Fruit fly (Drosophila melanogaster): ENCODE results near the gene CG34299.

CG34299 gene

DNA sequence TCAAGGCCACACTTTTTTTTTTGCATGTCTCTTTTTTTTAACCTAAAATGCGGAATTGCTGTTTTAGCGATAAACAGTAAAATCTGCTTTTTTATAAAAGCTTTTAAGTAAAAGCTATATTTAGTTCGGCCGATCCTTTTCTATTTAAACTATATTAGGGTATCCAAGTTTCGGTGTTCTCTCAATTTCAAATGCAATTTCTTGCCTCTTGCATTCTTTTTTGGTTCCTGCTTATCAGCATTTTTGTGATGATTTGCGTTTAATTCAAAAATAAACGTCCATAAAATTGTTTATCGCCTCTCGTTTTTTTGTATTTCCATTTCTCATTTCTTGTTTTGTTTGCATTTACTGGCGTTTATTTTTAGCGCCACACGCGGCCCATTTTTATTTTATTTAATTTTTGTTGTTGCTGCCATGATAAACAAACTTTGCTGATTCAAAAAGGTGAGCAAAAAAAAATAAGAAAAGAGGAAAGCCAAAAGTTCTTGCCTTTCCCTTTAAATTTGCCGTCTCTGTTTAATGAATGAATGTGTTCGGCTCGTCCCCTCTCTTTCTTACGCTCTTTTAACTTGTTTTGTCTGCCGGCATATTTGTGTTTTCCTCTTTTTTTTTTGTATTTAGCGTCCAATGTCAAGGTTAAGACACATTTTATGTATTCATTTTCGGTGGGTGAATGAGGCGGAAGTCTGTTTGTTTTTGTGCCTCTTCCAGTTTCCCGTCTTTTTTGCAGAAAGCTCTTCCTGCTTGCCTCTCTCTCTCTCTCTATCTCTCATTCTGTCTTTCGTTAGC is 32.2 kb downstream of the CG34299 start (continued):
- TF ChIP-seq CG4318 (GFP tag; optimal IDR thresholded peaks at IDR 0.05), result no peak
- no peak for TF ChIP-seq Hr4 (GFP tag; optimal IDR thresholded peaks at IDR 0.05)
- TF ChIP-seq CG3919 (GFP tag; optimal IDR thresholded peaks at IDR 0.05), result peak; percentile 18
- peak; percentile 63 for TF ChIP-seq cyc (GFP tag; optimal IDR thresholded peaks at IDR 0.05)
- TF ChIP-seq fkh (GFP tag; optimal IDR thresholded peaks at IDR 0.05), result no peak
- TF ChIP-seq Sox14 (GFP tag; optimal IDR thresholded peaks at IDR 0.05), result peak; percentile 57
- TF ChIP-seq Eip75B (GFP tag; optimal IDR thresholded peaks at IDR 0.05), result peak; percentile 39
- peak; percentile 75 for TF ChIP-seq lz (GFP tag; optimal IDR thresholded peaks at IDR 0.05)
- TF ChIP-seq CG8632 (GFP tag; optimal IDR thresholded peaks at IDR 0.05), result peak; percentile 12
- peak; percentile 66 for TF ChIP-seq Ets21C (GFP tag; optimal IDR thresholded peaks at IDR 0.05)

DNA sequence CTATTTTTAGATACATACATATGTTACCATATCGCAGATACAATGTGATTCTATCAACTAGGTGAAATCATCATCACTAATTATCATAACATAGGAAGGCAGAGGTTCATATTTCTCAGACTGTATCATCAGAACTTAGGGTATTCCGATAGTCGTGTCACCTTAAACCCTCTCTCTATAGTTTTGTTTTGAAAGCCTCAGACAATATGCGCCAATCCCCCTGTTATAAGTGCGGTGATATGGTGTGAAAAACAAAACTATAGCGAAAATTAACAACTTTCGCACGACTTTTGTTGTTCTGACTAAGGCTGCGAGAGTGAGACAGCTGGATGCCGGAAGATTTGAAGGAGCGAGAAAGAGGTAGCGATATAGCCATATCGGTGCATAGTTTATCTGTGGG is 33.1 kb downstream of the CG34299 start:
- TF ChIP-seq dsx (GFP tag; optimal IDR thresholded peaks at IDR 0.05; ENCODE audit: poor library complexity, severe bottlenecking) (peak; percentile 9), svp (GFP tag) (peak; percentile 12), vri (GFP tag; optimal IDR thresholded peaks at IDR 0.05) (no peak), eg (GFP tag; IDR thresholded peaks at IDR 0.05) (no peak), CG31627 (GFP tag; optimal IDR thresholded peaks at IDR 0.05) (no peak), OdsH (GFP tag; optimal IDR thresholded peaks at IDR 0.05) (no peak), Eip78C (GFP tag) (peak; percentile 47)

DNA sequence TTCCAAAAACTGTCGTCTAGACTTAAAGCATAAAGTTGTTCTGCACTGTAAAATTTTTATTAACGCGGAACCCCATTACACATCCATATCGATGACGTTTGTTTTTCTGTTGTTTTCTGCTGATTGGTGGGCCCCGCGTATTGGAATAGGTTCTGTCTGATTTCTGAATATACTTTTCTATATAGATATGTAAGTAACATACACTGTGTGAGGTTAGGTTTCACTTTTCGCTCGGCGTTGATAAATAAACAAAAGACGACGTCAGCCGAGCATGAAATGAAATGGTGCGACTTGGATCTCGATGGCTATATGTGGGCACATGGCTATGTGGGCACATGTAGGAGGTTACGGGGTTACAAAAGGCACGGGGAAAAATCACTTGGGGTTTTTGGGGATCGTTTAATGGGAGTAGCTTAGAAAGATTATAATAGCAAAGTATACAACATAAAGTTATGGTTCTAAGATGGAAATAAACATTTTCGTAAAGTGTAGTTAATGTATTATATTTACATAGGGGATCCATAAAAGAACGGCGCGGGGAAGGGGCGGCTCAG is 33.7 kb downstream of the CG34299 start:
- no peak for TF ChIP-seq eg (GFP tag; IDR thresholded peaks at IDR 0.05)
- no peak for TF ChIP-seq CG9139 (GFP tag; optimal IDR thresholded peaks at IDR 0.05)
- TF ChIP-seq svp (GFP tag), result peak; percentile 67
- TF ChIP-seq CG10631 (GFP tag; optimal IDR thresholded peaks at IDR 0.05), result no peak
- no peak for TF ChIP-seq CG11762 (GFP tag; optimal IDR thresholded peaks at IDR 0.05; ENCODE audit: insufficient read depth)
- TF ChIP-seq Met (GFP tag; optimal IDR thresholded peaks at IDR 0.05), result no peak
- no peak for TF ChIP-seq CG34406 (GFP tag; optimal IDR thresholded peaks at IDR 0.05)
- peak; percentile 38 for TF ChIP-seq Eip78C (GFP tag)

DNA sequence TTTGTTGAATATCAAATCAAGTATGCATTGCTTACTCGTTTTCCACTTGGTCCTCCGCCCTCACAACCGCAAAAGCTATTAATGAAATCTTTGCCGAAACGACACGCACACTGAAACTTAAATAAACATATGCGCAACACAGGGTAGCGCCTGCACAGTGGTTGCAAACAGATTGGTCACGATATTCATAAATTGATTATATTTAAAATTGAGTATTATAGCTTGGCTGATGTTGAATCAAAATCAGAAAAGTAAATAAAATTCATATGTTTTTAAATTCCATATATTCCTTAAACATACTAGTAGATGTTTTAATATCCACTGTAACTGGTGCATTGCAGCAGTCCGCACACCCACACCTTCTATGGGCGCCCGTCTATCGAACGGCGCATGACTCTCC is 34.6 kb downstream of the CG34299 start:
- TF ChIP-seq CG6276 (GFP tag; optimal IDR thresholded peaks at IDR 0.05) (peak; percentile 28), CG3032 (tag; optimal IDR thresholded peaks at IDR 0.05) (peak; percentile 65), CG6854 (GFP tag; optimal IDR thresholded peaks at IDR 0.05) (no peak), svp (GFP tag) (peak; percentile 52), dsx (GFP tag; optimal IDR thresholded peaks at IDR 0.05; ENCODE audit: poor library complexity, severe bottlenecking) (peak; percentile 32), CG7368 (GFP tag; optimal IDR thresholded peaks at IDR 0.05) (no peak), fd85E (GFP tag; optimal IDR thresholded peaks at IDR 0.05) (no peak), Met (GFP tag; optimal IDR thresholded peaks at IDR 0.05) (peak; percentile 71), CG3919 (GFP tag; optimal IDR thresholded peaks at IDR 0.05) (peak; percentile 56), eg (GFP tag; IDR thresholded peaks at IDR 0.05) (peak; percentile 86), acj6 (GFP tag; optimal IDR thresholded peaks at IDR 0.05) (peak; percentile 76), Gug (GFP tag; IDR thresholded peaks at IDR 0.05) (peak; percentile 85), CG8319 (GFP tag; optimal IDR thresholded peaks at IDR 0.05) (no peak), CG1621 (tag; optimal IDR thresholded peaks at IDR 0.05) (peak; percentile 75), Eip78C (GFP tag) (peak; percentile 84), CG11294 (GFP tag; IDR thresholded peaks at IDR 0.05) (peak; percentile 47; the same call in 1 of the 2 replicates), esn (GFP tag; optimal IDR thresholded peaks at IDR 0.05) (peak; percentile 33), CG8632 (GFP tag; optimal IDR thresholded peaks at IDR 0.05) (peak; percentile 68), Eip75B (GFP tag; optimal IDR thresholded peaks at IDR 0.05) (peak; percentile 55), net (GFP tag; optimal IDR thresholded peaks at IDR 0.05) (peak; percentile 75), Hr4 (GFP tag; optimal IDR thresholded peaks at IDR 0.05) (peak; percentile 80), fd59A (GFP tag; optimal IDR thresholded peaks at IDR 0.05) (peak; percentile 53), CG15336 (GFP tag; IDR thresholded peaks at IDR 0.05) (peak; percentile 91), OdsH (GFP tag; optimal IDR thresholded peaks at IDR 0.05) (peak; percentile 81), CG31627 (GFP tag; optimal IDR thresholded peaks at IDR 0.05) (peak; percentile 27), CG11762 (GFP tag; optimal IDR thresholded peaks at IDR 0.05; ENCODE audit: insufficient read depth) (peak; percentile 27), Lpt (GFP tag; optimal IDR thresholded peaks at IDR 0.05) (no peak), topi (GFP tag; optimal IDR thresholded peaks at IDR 0.05) (no peak), Hr39 (GFP tag; optimal IDR thresholded peaks at IDR 0.05) (peak; percentile 56), salr (GFP tag; optimal IDR thresholded peaks at IDR 0.05) (peak; percentile 56 to 57), CG16779 (tag; optimal IDR thresholded peaks at IDR 0.05) (peak; percentile 52), CG6808 (GFP tag; optimal IDR thresholded peaks at IDR 0.05) (peak; percentile 5), CG11902 (GFP tag; optimal IDR thresholded peaks at IDR 0.05) (no peak)

Measured in whole organism, prepupa.